Worm (Caenorhabditis elegans) whole organism, young adult: ENCODE results near the gene crh-2.

Experiments
- ZK185.1 ChIP-seq: sonication (generic microtip); optimal IDR thresholded peaks from 2 replicates; lab custom pipeline; 2016; ENCODE audit warnings: mild to moderate bottlenecking, missing genetic modification characterization, missing compliant biosample characterization; ENCODE audit not compliant: poor library complexity, severe bottlenecking
- bed-1 ChIP-seq: fragments of 200-800 bp; sonication (Bioruptor generic); IDR thresholded peaks from 2 replicates; pipeline ENCODE4 v1.3.6; 2022; ENCODE audit warnings: missing genetic modification reagents, missing genetic modification characterization, missing compliant biosample characterization
- unc-62 ChIP-seq: fragments of 150-350 bp; optimal IDR thresholded peaks from 2 replicates; lab custom pipeline; 2014; ENCODE audit warnings: missing biosample characterization, missing genetic modification reagents, missing genetic modification characterization

- no peak for TF ChIP-seq unc-62 (GFP tag; lab: Kevin White, UChicago)
- TF ChIP-seq ZK185.1 (tag; lab: Kevin White, UChicago), result peak; percentile 0
- no peak for TF ChIP-seq bed-1 (GFP tag; lab: Robert Waterston, UW)
Measured at ce11 chrII:5200987-5201582, 13.7 kb upstream of the crh-2 start.
